Fruit fly (Drosophila melanogaster): ENCODE data around the gene CG33296.

The CG33296 gene

DNA sequence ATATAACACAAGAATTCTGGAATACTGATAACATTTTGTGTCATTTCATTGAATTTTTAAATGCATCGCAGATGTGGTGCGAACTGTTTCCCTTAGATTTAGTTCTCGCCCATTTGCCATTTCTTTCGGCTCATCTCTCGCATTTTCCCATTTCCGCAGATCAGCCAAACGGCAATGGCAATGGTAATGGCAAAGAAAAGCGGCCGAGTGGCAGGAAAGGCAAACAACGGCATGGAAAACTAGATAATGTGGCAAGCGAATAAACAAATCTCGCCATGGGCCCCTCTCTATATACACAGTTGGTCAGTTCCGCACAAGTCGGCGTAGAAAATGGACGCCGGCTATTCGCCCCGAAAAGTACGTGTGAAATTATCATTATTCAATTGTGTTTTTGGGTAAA, 50.7 kb downstream of the CG33296 start, which contains the start of gene Myo28B1:
Myo28B1 (plus strand) TSS at position 301 of the 400 bp plus-strand sequence.
- TF ChIP-seq CTCF (optimal IDR thresholded peaks at IDR 0.05) = no peak
- no peak for TF ChIP-seq CG8478 (optimal IDR thresholded peaks at IDR 0.05)
